Worm (Caenorhabditis elegans) whole organism, midembryonic: ENCODE data around the gene ifb-2.

ENCODE experiments used
- T22C8.4 ChIP-seq: fragments of 200-800 bp; sonication (Bioruptor generic); IDR thresholded peaks from 2 replicates; pipeline ENCODE4 v1.3.6; 2022; ENCODE audit warnings: missing genetic modification characterization, missing compliant biosample characterization
- cog-1 ChIP-seq: sonication (generic microtip); optimal IDR thresholded peaks from 2 replicates; lab custom pipeline; 2016; ENCODE audit warnings: missing genetic modification characterization, missing compliant biosample characterization
- flt-1 ChIP-seq: fragments of 200-800 bp; sonication (Bioruptor generic); IDR thresholded peaks from 2 replicates; pipeline ENCODE4 v1.3.6; 2022; ENCODE audit warnings: missing genetic modification characterization, missing compliant biosample characterization
- klf-2 ChIP-seq: fragments of 200-800 bp; sonication (Bioruptor generic); conservative IDR thresholded peaks from 2 replicates; pipeline ENCODE4 v1.3.6; 2022; ENCODE audit warnings: missing genetic modification reagents, missing genetic modification characterization, missing compliant biosample characterization
- med-1 ChIP-seq: sonication (generic microtip); optimal IDR thresholded peaks from 2 replicates; lab custom pipeline; 2017; ENCODE audit warnings: missing genetic modification characterization, mild to moderate bottlenecking, missing compliant biosample characterization, antibody characterized with exemption, missing genetic modification reagents; ENCODE audit not compliant: insufficient read depth
- ref-1 ChIP-seq: fragments of 200-800 bp; sonication (Bioruptor generic); conservative IDR thresholded peaks from 2 replicates; pipeline ENCODE4 v1.3.6; 2022; ENCODE audit warnings: missing genetic modification reagents, missing genetic modification characterization, missing compliant biosample characterization
- tab-1 ChIP-seq: fragments of 200-800 bp; sonication (Bioruptor generic); IDR thresholded peaks from 2 replicates; pipeline ENCODE4 v1.3.6; 2022; ENCODE audit warnings: missing genetic modification characterization, missing compliant biosample characterization
- ztf-23 ChIP-seq: fragments of 200-800 bp; sonication (Bioruptor generic); IDR thresholded peaks from 2 replicates; pipeline ENCODE4 v1.3.6; 2022; ENCODE audit warnings: missing genetic modification reagents, missing genetic modification characterization, missing compliant biosample characterization
- ztf-29 ChIP-seq: fragments of 200-800 bp; sonication (Bioruptor generic); IDR thresholded peaks from 2 replicates; pipeline ENCODE4 v1.3.6; 2022; ENCODE audit warnings: missing genetic modification reagents, missing genetic modification characterization, missing compliant biosample characterization

ifb-2 gene

ce11 chrII:5717831-5718230, 32.2 kb upstream of the ifb-2 start, which contains the start of gene zipt-3:
Gene zipt-3 (plus strand): TSS chrII:5718131.
- TF ChIP-seq klf-2 (GFP tag; lab: Robert Waterston, UW) (no peak), ztf-29 (no peak), tab-1 (no peak), cog-1 (no peak), med-1 (GFP tag; lab: Kevin White, UChicago) (no peak), ref-1 (GFP tag; lab: Robert Waterston, UW) (no peak), ztf-23 (GFP tag; lab: Robert Waterston, UW) (no peak), T22C8.4 (GFP tag; lab: Robert Waterston, UW) (no peak), flt-1 (GFP tag; lab: Robert Waterston, UW) (no peak)

ce11 chrII:5719848-5720247, 30.1 kb upstream of the ifb-2 start, which contains the start of gene damt-1:
Gene damt-1 (plus strand): TSS chrII:5720148.
- TF ChIP-seq med-1 (GFP tag; lab: Kevin White, UChicago) (no peak), klf-2 (GFP tag; lab: Robert Waterston, UW) (no peak), ztf-29 (no peak), ref-1 (GFP tag; lab: Robert Waterston, UW) (no peak), tab-1 (no peak), cog-1 (no peak), flt-1 (GFP tag; lab: Robert Waterston, UW) (no peak), ztf-23 (GFP tag; lab: Robert Waterston, UW) (no peak), T22C8.4 (GFP tag; lab: Robert Waterston, UW) (no peak)

- TF ChIP-seq klf-2 (GFP tag; lab: Robert Waterston, UW) (no peak), cog-1 (no peak)
Measured at ce11 chrII:5725094-5725493, 24.9 kb upstream of the ifb-2 start.

- no peak for TF ChIP-seq tab-1
- no peak for TF ChIP-seq T22C8.4 (GFP tag; lab: Robert Waterston, UW)
- TF ChIP-seq ztf-23 (GFP tag; lab: Robert Waterston, UW): no peak
- no peak for TF ChIP-seq ref-1 (GFP tag; lab: Robert Waterston, UW)
- TF ChIP-seq ztf-29: no peak
- TF ChIP-seq flt-1 (GFP tag; lab: Robert Waterston, UW): no peak
- no peak for TF ChIP-seq cog-1
- no peak for TF ChIP-seq klf-2 (GFP tag; lab: Robert Waterston, UW)
- TF ChIP-seq med-1 (GFP tag; lab: Kevin White, UChicago): no peak
Measured at ce11 chrII:5727707-5728106, 22.3 kb upstream of the ifb-2 start, which contains the start of gene rab-3. Gene rab-3 (minus strand): TSS chrII:5727853.

- TF ChIP-seq ref-1 (GFP tag; lab: Robert Waterston, UW): no peak
- TF ChIP-seq tab-1: no peak
- no peak for TF ChIP-seq flt-1 (GFP tag; lab: Robert Waterston, UW)
- TF ChIP-seq med-1 (GFP tag; lab: Kevin White, UChicago): no peak
- TF ChIP-seq ztf-29: no peak
- no peak for TF ChIP-seq T22C8.4 (GFP tag; lab: Robert Waterston, UW)
Measured at ce11 chrII:5730343-5731083, 19.5 kb upstream of the ifb-2 start, which contains the start of the genes C18A3.7 and C18A3.11. Gene C18A3.7 (minus strand): TSS chrII:5730443. Gene C18A3.11 (plus strand): TSS chrII:5731033.

ce11 chrII:5734883-5735282, 15.1 kb upstream of the ifb-2 start:
- TF ChIP-seq med-1 (GFP tag; lab: Kevin White, UChicago) (no peak), T22C8.4 (GFP tag; lab: Robert Waterston, UW) (no peak), ztf-29 (no peak), klf-2 (GFP tag; lab: Robert Waterston, UW) (no peak), flt-1 (GFP tag; lab: Robert Waterston, UW) (no peak), cog-1 (no peak), tab-1 (no peak), ref-1 (GFP tag; lab: Robert Waterston, UW) (no peak), ztf-23 (GFP tag; lab: Robert Waterston, UW) (no peak)

ce11 chrII:5735744-5736143, 14.2 kb upstream of the ifb-2 start:
- TF ChIP-seq ref-1 (GFP tag; lab: Robert Waterston, UW): no peak

- no peak for TF ChIP-seq med-1 (GFP tag; lab: Kevin White, UChicago)
- no peak for TF ChIP-seq tab-1
- no peak for TF ChIP-seq ztf-29
- TF ChIP-seq cog-1: no peak
- no peak for TF ChIP-seq klf-2 (GFP tag; lab: Robert Waterston, UW)
- no peak for TF ChIP-seq flt-1 (GFP tag; lab: Robert Waterston, UW)
- TF ChIP-seq T22C8.4 (GFP tag; lab: Robert Waterston, UW): no peak
- no peak for TF ChIP-seq ref-1 (GFP tag; lab: Robert Waterston, UW)
- no peak for TF ChIP-seq ztf-23 (GFP tag; lab: Robert Waterston, UW)
Measured at ce11 chrII:5736599-5736998, 13.4 kb upstream of the ifb-2 start.

- no peak for TF ChIP-seq ztf-23 (GFP tag; lab: Robert Waterston, UW)
- TF ChIP-seq med-1 (GFP tag; lab: Kevin White, UChicago): no peak
- TF ChIP-seq T22C8.4 (GFP tag; lab: Robert Waterston, UW): no peak
- TF ChIP-seq cog-1: no peak
- TF ChIP-seq ref-1 (GFP tag; lab: Robert Waterston, UW): no peak
- no peak for TF ChIP-seq flt-1 (GFP tag; lab: Robert Waterston, UW)
- no peak for TF ChIP-seq klf-2 (GFP tag; lab: Robert Waterston, UW)
Measured at ce11 chrII:5738795-5739194, 11.2 kb upstream of the ifb-2 start, which contains the start of gene hlh-14. Gene hlh-14 (minus strand): TSS chrII:5738895.

ce11 chrII:5742767-5743166, 7.2 kb upstream of the ifb-2 start:
- no peak for TF ChIP-seq ztf-29
